Worm (Caenorhabditis elegans) whole organism, dauer: Measurements from ENCODE around the gene inx-7.

ENCODE experiments used
- unc-62 ChIP-seq: sonication (generic microtip); optimal IDR thresholded peaks from 2 replicates; lab custom pipeline; 2017; ENCODE audit warnings: missing biosample characterization, missing genetic modification reagents, missing genetic modification characterization

The inx-7 gene

DNA sequence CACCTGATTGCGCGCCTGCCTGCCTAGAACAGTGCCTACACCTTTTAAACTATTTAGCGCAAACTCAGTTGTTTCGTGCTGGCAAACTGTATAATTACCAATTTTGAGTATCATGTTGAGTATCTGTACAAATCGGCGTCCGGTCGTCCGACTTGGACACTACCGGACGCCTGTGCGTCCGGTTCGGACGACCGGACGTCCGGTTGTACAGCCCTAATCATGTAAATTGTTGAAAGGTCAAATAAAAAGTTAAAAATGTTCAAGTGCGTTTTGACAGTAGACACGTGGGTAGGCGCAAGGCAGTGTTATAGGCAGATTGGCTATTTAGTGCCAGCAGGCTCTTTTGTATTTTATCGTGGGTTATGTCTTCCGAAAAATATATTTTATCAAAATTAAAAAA is 3.5 kb upstream of the inx-7 start:
- no peak for TF ChIP-seq unc-62 (GFP tag; lab: Kevin White, UChicago)

DNA sequence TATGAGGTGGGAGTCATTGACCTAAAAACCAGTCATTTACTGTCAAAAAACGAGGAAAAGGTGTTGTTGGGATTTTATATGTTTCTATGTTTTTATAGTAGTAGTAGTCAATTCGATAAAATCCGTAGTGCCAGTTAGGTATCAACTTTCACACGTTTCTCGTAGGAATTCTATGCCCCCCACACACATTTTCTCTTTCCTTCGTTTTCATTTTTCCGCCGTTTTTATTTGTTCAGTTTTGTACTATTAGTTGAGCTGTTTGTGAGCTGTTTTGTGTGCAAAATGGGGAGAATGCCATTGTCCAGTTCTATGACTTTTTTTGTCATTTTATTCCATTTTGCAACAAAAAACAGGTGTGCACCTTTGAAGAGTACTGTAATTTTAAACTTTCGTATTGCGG is 2.3 kb upstream of the inx-7 start:
- TF ChIP-seq unc-62 (GFP tag; lab: Kevin White, UChicago) = no peak

DNA sequence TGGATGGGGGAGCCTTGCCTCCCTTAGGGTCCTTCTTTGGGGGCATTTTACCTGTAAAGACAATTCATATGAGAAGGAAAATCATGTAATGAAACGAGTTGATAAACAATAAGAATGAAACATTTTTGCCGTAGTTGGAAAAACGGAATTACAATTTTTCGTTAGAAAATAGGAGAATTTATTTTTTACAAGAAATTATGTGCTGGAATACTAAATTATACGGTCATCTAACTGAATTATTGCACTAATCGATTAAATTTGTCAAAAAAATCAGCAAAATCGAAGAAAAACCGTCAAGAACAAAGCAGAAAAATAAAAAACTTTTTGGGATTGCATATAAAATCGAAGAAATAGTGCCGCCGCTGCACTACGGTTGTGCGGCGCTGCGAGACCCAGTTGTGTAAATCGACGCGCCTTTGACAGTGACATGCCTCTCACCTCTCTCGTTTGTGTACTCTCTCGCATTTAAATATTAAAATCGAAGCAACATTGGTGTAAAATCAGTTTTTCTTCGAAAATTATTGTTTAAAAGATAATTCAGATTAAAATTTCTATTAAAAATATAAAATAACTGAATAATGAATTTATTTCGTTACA is 1.2 kb upstream of the inx-7 start, which contains the start of gene rps-25:
rps-25 (minus strand) TSS at position 51 of the 597 bp plus-strand sequence.
- no peak for TF ChIP-seq unc-62 (GFP tag; lab: Kevin White, UChicago)

DNA sequence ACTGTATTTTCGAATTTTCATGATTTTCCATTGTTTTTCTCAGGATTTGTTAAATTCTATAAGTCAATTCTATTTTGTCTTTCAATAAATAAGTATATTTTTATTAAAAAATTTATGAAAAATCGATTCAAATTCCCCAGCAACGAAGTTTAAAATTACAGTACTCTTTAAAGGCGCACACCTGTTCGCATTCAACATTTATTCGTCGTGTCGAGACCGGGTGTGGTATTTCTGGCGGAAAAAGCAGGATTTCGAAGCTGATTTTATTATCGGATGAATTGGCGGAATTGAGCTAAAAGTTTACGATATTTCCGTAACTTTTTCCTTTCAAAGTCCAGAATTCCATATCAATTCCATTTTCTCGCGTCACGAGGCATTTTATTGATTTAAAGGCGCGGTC is 983 bp downstream of the inx-7 start:
- no peak for TF ChIP-seq unc-62 (GFP tag; lab: Kevin White, UChicago)

DNA sequence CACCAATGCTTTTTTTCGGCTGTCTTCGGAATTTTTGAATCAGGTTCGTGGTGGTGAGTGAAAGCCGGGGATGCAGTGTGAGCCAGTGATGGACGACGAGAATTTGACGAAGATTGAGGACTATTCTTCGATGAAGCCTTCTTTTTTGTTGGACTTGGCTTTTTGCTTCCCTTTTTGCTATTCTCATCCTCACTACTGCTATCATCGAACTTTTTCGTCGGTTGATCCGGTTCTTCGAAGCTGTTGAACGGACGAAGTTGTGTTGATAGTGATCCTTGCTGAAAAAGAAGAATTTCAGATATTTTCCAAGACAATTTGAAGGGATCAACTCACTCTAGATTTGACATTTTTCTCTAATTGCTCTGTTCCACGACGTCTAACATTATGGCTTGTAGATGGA is 2.3 kb downstream of the inx-7 start:
- no peak for TF ChIP-seq unc-62 (GFP tag; lab: Kevin White, UChicago)

DNA sequence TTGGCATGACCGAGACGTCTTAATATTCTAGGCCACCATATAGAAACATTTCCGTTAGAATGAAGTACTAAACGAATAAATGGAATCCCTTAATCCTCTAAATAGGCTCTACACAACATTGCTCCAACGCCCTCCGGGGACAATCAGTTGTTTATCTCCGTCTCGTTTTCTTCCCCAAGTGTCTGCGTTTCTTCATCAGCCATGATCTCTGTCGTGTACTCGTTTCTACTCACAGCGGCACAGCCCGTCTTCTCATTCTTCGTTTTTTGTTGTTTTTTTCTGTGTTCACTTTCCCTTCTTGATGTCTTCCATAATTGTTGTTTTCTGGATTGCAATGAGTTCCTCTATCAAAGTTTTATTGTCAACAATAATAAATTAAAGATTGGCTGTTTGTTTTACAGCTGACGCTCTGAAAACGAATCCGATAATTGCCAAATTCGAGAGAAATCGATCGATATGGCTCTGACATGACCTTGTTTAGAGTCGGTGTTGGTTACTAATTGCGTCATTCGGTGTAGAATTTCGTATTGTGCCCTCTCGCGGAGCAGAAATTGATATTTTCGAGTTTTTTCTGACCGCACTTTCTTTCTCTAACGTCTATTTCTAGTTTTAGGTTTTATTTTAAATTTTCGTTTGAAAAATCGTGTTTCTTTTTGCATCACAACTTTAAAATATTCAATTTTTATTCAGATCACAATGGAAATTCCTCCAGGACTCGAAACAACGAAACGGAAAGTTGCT is 5.0 kb downstream of the inx-7 start, which contains the start of gene pfkb-1.2:
pfkb-1.2 (plus strand) TSS at position 691 of the 741 bp plus-strand sequence.
- TF ChIP-seq unc-62 (GFP tag; lab: Kevin White, UChicago) = no peak

DNA sequence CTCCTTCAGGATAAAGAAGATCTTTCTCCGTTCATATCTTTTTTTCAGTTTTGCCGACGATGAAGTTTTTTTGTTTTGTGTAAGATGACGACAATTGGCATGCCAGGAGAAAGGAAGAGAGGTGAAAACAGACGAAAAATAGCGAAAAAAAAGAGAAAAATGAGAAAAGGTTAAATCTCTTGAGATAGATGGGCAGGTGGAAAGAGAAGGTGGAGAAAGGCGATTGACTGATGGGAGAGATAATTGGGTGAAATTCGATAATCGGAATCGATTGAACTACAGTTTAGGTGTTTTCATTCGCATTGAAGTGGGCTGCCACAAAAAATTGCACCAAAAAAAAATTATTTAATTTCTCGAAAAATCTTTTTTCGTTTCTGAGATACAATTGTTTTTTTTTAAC is 5.8 kb downstream of the inx-7 start:
- no peak for TF ChIP-seq unc-62 (GFP tag; lab: Kevin White, UChicago)

DNA sequence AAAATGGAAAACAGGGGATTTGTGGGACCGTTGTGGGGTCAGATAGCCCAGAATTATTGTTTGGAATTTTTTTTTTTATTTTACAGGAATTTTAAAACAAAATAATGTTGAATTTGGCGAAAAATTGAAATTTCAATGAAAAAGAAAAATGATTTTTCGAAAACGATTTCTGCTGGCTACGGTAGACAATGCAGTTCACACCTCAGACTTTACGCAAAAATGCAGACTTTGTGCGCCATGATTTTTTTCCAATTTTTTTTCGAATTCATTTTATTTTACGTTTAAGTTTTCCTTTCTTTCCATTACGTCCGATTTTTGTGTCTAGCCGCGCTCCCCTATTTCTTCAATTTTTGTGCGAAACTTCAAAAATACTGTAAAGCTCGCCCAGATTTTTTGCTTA is 6.5 kb downstream of the inx-7 start:
- TF ChIP-seq unc-62 (GFP tag; lab: Kevin White, UChicago) = no peak

DNA sequence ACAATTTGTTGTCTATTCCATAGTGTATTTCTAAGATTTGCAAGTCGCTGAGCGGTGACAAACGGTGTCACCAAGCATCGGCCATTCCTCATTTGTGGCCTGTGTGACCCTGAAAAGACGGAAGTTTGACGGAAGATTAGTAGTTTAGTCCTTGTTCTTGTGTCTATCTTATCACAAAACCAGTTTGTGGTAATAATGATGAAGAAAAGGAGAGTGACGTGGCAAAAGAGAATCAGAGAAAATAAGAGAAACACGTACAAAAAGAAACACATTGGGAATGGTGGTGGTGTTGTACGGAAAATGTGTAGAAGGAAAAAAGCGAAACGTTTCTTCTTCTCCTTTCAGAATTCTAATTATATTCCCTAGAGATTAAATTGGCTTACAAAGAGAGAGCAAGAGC is 7.3 kb downstream of the inx-7 start, which contains the start of gene mcu-1:
mcu-1 (minus strand) TSS at position 109 of the 400 bp plus-strand sequence.
- no peak for TF ChIP-seq unc-62 (GFP tag; lab: Kevin White, UChicago)

DNA sequence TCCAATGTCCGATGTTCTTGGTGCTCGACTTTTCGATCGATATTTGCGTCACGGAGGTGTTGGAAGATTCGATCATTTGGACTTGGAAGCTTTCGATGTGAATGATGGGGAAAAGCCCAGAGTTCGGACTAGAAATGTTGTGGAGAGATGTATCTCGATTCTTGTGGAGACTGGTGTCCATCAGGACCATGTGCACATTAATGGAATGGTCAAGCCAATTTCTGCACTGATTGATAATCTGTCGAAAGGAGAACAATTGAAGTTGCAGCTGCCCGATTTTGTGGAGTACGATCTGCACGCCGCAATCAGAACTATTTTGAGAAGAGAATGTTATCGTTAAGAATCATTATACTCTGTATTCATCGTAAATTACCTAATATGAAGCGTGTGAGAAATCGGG is 9.3 kb downstream of the inx-7 start:
- no peak for TF ChIP-seq unc-62 (GFP tag; lab: Kevin White, UChicago)

DNA sequence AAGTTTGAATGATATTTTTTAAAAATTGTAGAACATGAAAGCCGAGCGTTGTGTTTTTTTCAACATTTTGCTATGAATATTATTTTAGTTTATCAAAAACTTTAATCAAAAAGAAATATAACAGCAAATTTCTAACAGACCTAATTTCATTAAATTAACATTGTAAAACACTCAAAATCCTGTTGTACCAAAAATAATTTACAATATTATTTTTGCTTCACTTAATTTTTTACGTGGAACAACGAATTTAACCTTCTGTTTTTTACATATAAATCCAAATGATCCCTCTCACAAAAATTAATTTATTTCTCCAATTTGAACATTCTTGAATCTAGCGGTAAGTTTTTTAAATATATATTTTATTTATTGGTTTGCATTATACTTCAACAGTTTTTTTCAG is 12.4 kb downstream of the inx-7 start, which contains the start of gene H32C10.1:
H32C10.1 (plus strand) TSS at position 301 of the 400 bp plus-strand sequence.
- TF ChIP-seq unc-62 (GFP tag; lab: Kevin White, UChicago) = no peak

DNA sequence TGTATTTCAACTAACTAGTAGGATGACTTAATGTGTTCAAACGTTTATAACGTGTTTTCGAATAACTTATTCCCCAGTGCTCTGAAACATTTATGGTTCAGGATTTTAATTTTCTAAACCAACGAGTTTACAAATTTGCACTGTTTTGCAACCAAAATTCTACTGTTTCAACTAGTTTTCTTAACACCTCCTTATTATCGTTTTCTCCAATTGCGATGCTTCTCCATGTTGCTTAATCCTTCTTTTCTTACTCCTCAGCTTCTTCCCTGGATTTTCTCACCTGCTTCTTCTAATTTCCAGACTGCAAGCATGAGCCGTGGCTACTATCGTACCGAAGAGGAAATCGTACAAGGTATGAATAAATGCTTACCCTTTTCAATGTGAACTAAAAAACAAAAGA is 16.1 kb downstream of the inx-7 start, which contains the start of gene lin-33:
lin-33 (plus strand) TSS at position 301 of the 400 bp plus-strand sequence.
- no peak for TF ChIP-seq unc-62 (GFP tag; lab: Kevin White, UChicago)

DNA sequence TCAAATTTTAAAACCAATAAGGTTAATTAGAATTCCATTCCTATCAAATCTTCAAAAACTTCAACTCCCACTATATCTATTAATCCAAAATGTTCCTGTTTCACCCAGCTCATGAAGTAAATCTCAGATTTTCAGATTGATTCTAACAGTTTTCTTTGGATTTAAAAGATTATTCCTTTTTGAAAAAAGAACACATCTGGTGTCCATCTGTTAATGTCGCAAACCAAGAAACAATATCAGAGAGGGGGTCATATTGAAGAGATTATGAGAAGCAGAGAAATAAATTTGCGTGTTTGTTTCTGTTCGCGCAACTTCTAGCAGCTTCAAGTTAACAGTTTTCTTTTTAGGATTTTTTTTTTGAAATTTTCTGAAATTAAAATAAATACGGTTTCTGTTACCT is 17.5 kb downstream of the inx-7 start:
- TF ChIP-seq unc-62 (GFP tag; lab: Kevin White, UChicago) = no peak

DNA sequence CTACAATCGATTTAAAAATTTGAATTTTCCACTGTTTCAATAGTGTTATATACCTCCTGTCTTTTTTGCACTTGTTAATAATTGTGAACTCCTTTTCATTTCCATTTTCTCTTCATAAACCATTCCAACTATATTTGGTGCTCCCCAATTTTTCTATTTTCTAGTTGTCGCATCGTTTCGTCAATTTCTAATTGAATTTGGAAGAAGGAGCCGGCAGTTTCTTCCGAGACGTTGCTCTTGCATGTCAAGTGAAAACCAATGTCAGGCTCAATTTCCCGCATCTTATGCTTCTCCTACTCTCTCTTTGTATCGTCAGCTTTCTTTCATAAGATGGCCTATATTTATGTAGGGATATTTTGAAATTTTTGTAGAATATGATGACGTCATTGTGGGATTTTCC is 18.6 kb downstream of the inx-7 start:
- TF ChIP-seq unc-62 (GFP tag; lab: Kevin White, UChicago) = no peak

DNA sequence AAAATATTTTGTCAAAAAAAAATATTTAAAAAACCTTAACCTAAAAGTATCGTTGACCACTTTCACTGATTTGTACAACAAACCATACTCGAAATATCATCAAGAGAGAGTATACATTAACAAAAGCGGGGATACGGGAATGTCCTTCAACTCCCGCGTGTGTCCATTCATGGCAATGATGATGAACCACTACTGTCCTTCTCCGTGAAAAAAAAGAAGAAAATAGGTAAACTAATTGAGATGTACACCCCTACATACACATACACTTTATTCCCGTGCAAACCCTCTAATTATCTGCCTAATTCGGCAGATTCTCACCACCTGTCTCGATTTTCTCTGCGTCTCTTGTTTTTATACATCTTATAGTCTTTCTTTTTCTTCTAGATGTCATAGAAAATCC is 19.8 kb downstream of the inx-7 start:
- TF ChIP-seq unc-62 (GFP tag; lab: Kevin White, UChicago) = no peak

DNA sequence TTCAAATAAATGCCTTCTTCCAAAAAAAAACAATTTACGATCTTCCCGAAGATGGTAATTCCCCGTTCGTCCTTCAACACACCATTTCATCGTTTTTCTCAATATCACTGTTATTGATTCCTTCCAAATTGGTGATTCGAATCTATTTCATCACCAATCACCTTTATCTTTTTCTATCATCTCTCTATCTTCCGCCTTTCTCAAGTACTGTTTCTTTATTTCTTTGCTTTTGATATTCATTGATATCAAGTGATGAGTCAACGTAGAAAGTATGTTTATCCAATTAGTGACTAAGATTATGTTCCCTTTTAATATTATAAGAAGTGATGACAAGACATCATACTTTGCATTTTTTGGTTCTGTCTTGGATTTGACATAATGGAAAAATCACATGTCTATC is 22.2 kb downstream of the inx-7 start:
- no peak for TF ChIP-seq unc-62 (GFP tag; lab: Kevin White, UChicago)

DNA sequence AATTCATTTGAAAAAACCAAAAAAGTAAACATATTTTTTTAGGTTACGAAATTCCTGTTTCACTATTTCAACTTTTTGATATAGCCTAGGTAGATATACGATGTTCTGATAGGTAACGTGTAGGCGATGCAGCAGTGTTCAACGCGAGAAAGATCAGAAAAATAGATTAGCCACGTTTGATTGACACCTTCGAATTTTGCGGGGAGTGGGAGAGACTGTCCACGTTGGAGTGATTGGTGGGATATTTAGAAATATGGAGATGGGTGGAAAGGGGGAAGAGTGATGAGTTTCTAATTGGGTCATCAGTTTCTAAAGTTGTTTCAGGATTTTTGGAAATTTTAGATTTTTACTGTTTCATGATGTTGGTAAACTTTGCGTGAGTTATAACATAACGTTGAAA is 23.3 kb downstream of the inx-7 start:
- no peak for TF ChIP-seq unc-62 (GFP tag; lab: Kevin White, UChicago)
